Worm (Caenorhabditis elegans) whole organism, L2 larva: Measurements from ENCODE around the gene cfap-36.

ENCODE experiments used
- C34F6.9 ChIP-seq: fragments of 150-350 bp; optimal IDR thresholded peaks from 2 replicates; lab custom pipeline; 2014; ENCODE audit warnings: missing biosample characterization, missing genetic modification characterization
- F13H6.1 ChIP-seq: sonication (generic microtip); optimal IDR thresholded peaks from 2 replicates; lab custom pipeline; 2016; ENCODE audit warnings: missing genetic modification characterization, missing compliant biosample characterization
- R02D3.7 ChIP-seq: fragments of 150-350 bp; optimal IDR thresholded peaks from 2 replicates; lab custom pipeline; 2014; ENCODE audit warnings: missing biosample characterization, missing genetic modification characterization
- Y55F3AM.14 ChIP-seq: fragments of 200-800 bp; sonication (Bioruptor generic); optimal IDR thresholded peaks from 2 replicates; lab custom pipeline; 2018; ENCODE audit warnings: mild to moderate bottlenecking, missing genetic modification characterization, missing compliant biosample characterization
- ZK546.5 ChIP-seq: sonication (generic microtip); optimal IDR thresholded peaks from 2 replicates; lab custom pipeline; 2017; ENCODE audit warnings: missing biosample characterization, missing genetic modification characterization
- alr-1 ChIP-seq: fragments of 150-350 bp; optimal IDR thresholded peaks from 2 replicates; lab custom pipeline; 2014; ENCODE audit warnings: missing biosample characterization, missing genetic modification characterization
- aly-2 ChIP-seq: fragments of 150-350 bp; optimal IDR thresholded peaks from 2 replicates; lab custom pipeline; 2014; ENCODE audit warnings: missing biosample characterization, missing genetic modification characterization
- ama-1 ChIP-seq: fragments of 150-350 bp; optimal IDR thresholded peaks from 2 replicates; lab custom pipeline; 2018; ENCODE audit warnings: inconsistent platforms
- blmp-1 ChIP-seq: sonication (generic microtip); optimal IDR thresholded peaks from 2 replicates; lab custom pipeline; 2017; ENCODE audit warnings: missing genetic modification characterization, mild to moderate bottlenecking, missing compliant biosample characterization, antibody characterized with exemption, moderate library complexity; ENCODE audit not compliant: insufficient read depth
- ceh-16 ChIP-seq: fragments of 150-350 bp; optimal IDR thresholded peaks from 2 replicates; lab custom pipeline; 2014; ENCODE audit warnings: missing biosample characterization, missing genetic modification characterization
- ceh-82 ChIP-seq: fragments of 150-350 bp; optimal IDR thresholded peaks from 2 replicates; lab custom pipeline; 2014; ENCODE audit warnings: missing biosample characterization, missing genetic modification characterization
- crh-2 ChIP-seq: sonication (generic microtip); optimal IDR thresholded peaks from 2 replicates; lab custom pipeline; 2017; ENCODE audit warnings: missing biosample characterization, missing genetic modification characterization
- dmd-4 ChIP-seq: sonication (generic microtip); optimal IDR thresholded peaks from 2 replicates; lab custom pipeline; 2017; ENCODE audit warnings: missing biosample characterization, missing genetic modification characterization
- egl-27 ChIP-seq: sonication (generic microtip); optimal IDR thresholded peaks from 3 replicates; lab custom pipeline; 2017; ENCODE audit warnings: missing biosample characterization, missing genetic modification reagents, missing genetic modification characterization
- elt-1 ChIP-seq: fragments of 150-350 bp; optimal IDR thresholded peaks from 2 replicates; lab custom pipeline; 2014; ENCODE audit warnings: missing biosample characterization, missing genetic modification characterization
- elt-3 ChIP-seq: sonication (generic microtip); optimal IDR thresholded peaks from 2 replicates; lab custom pipeline; 2017; ENCODE audit warnings: missing biosample characterization, missing genetic modification characterization
- fos-1 ChIP-seq: fragments of 150-350 bp; optimal IDR thresholded peaks from 2 replicates; lab custom pipeline; 2014; ENCODE audit warnings: missing biosample characterization, missing genetic modification characterization
- gmeb-1 ChIP-seq: fragments of 150-350 bp; optimal IDR thresholded peaks from 2 replicates; lab custom pipeline; 2014; ENCODE audit warnings: missing biosample characterization, missing genetic modification characterization
- lin-11 ChIP-seq: fragments of 150-350 bp; sonication (generic microtip); optimal IDR thresholded peaks from 2 replicates; lab custom pipeline; 2014; ENCODE audit warnings: missing biosample characterization, missing genetic modification characterization, inconsistent platforms, mixed read lengths
- lin-13 ChIP-seq: fragments of 150-350 bp; optimal IDR thresholded peaks from 2 replicates; lab custom pipeline; 2014; ENCODE audit warnings: missing biosample characterization, missing genetic modification reagents, missing genetic modification characterization
- lin-39 ChIP-seq: fragments of 150-350 bp; optimal IDR thresholded peaks from 2 replicates; lab custom pipeline; 2014; ENCODE audit warnings: missing biosample characterization, missing genetic modification reagents, missing genetic modification characterization
- lsy-2 ChIP-seq, 2 experiments: fragments of 150-350 bp in 1 of 2; sonication (generic microtip) in 1 of 2; optimal IDR thresholded peaks; 2 replicates each; lab custom pipeline; 2014 to 2017; ENCODE audit warnings: missing biosample characterization in 2 of 2, missing genetic modification characterization in 2 of 2
- mab-5 ChIP-seq: fragments of 150-350 bp; optimal IDR thresholded peaks from 2 replicates; lab custom pipeline; 2014; ENCODE audit warnings: missing biosample characterization, missing genetic modification characterization
- mbf-1 ChIP-seq: sonication (generic microtip); optimal IDR thresholded peaks from 2 replicates; lab custom pipeline; 2017; ENCODE audit warnings: missing biosample characterization, missing genetic modification characterization
- mdl-1 ChIP-seq, 2 experiments: fragments of 150-350 bp in 1 of 2; sonication (generic microtip) in 1 of 2; optimal IDR thresholded peaks; 2 replicates each; lab custom pipeline; 2017; ENCODE audit warnings: missing biosample characterization in 2 of 2, missing genetic modification characterization in 2 of 2
- nhr-10 ChIP-seq: sonication (generic microtip); optimal IDR thresholded peaks from 2 replicates; lab custom pipeline; 2017; ENCODE audit warnings: missing biosample characterization, missing genetic modification characterization
- nhr-11 ChIP-seq: fragments of 150-350 bp; optimal IDR thresholded peaks from 2 replicates; lab custom pipeline; 2014; ENCODE audit warnings: missing biosample characterization, missing genetic modification characterization
- nhr-12 ChIP-seq: fragments of 150-350 bp; optimal IDR thresholded peaks from 2 replicates; lab custom pipeline; 2014; ENCODE audit warnings: missing biosample characterization, missing genetic modification characterization
- nhr-129 ChIP-seq: fragments of 150-350 bp; optimal IDR thresholded peaks from 2 replicates; lab custom pipeline; 2014; ENCODE audit warnings: missing biosample characterization, missing genetic modification characterization
- nhr-21 ChIP-seq: fragments of 150-350 bp; optimal IDR thresholded peaks from 2 replicates; lab custom pipeline; 2014; ENCODE audit warnings: missing biosample characterization, missing genetic modification characterization
- nhr-23 ChIP-seq: fragments of 150-350 bp; optimal IDR thresholded peaks from 2 replicates; lab custom pipeline; 2014; ENCODE audit warnings: missing biosample characterization, missing genetic modification reagents, missing genetic modification characterization
- nhr-237 ChIP-seq: fragments of 150-350 bp; optimal IDR thresholded peaks from 2 replicates; lab custom pipeline; 2014; ENCODE audit warnings: missing biosample characterization, missing genetic modification characterization
- nhr-25 ChIP-seq: fragments of 150-350 bp; sonication (generic microtip); optimal IDR thresholded peaks from 3 replicates; lab custom pipeline; 2014; ENCODE audit warnings: missing biosample characterization, missing genetic modification characterization
- nhr-6 ChIP-seq: fragments of 150-350 bp; optimal IDR thresholded peaks from 2 replicates; lab custom pipeline; 2014; ENCODE audit warnings: missing biosample characterization, missing genetic modification characterization
- nhr-77 ChIP-seq: fragments of 150-350 bp; optimal IDR thresholded peaks from 2 replicates; lab custom pipeline; 2014; ENCODE audit warnings: missing biosample characterization, missing genetic modification characterization
- peb-1 ChIP-seq: fragments of 150-350 bp; optimal IDR thresholded peaks from 2 replicates; lab custom pipeline; 2014; ENCODE audit warnings: missing biosample characterization, missing genetic modification characterization
- sem-4 ChIP-seq: fragments of 150-350 bp; optimal IDR thresholded peaks from 2 replicates; lab custom pipeline; 2014; ENCODE audit warnings: missing biosample characterization, missing genetic modification reagents, missing genetic modification characterization
- skn-1 ChIP-seq: sonication (generic microtip); optimal IDR thresholded peaks from 2 replicates; lab custom pipeline; 2017; ENCODE audit warnings: missing biosample characterization, missing genetic modification characterization
- sma-3 ChIP-seq: sonication (generic microtip); optimal IDR thresholded peaks from 2 replicates; lab custom pipeline; 2016; ENCODE audit warnings: missing genetic modification reagents, missing genetic modification characterization, missing compliant biosample characterization
- sma-9 ChIP-seq, 2 experiments: fragments of 150-350 bp in 1 of 2; sonication (generic microtip) in 1 of 2; optimal IDR thresholded peaks; 2 replicates each; lab custom pipeline; 2014 to 2016; ENCODE audit warnings: missing genetic modification characterization in 2 of 2, mild to moderate bottlenecking in 1 of 2, missing biosample characterization in 1 of 2, missing compliant biosample characterization in 1 of 2, missing genetic modification reagents in 1 of 2, moderate library complexity in 1 of 2
- snpc-4 ChIP-seq: fragments of 150-350 bp; optimal IDR thresholded peaks from 2 replicates; lab custom pipeline; 2014; ENCODE audit warnings: missing biosample characterization, missing genetic modification characterization
- unc-39 ChIP-seq: fragments of 150-350 bp; optimal IDR thresholded peaks from 2 replicates; lab custom pipeline; 2014; ENCODE audit warnings: missing biosample characterization, missing genetic modification characterization
- unc-55 ChIP-seq: fragments of 150-350 bp; sonication (generic microtip); optimal IDR thresholded peaks from 3 replicates; lab custom pipeline; 2014; ENCODE audit warnings: missing biosample characterization, missing genetic modification reagents, missing genetic modification characterization
- unc-62 ChIP-seq: fragments of 150-350 bp; optimal IDR thresholded peaks from 2 replicates; lab custom pipeline; 2014; ENCODE audit warnings: missing biosample characterization, missing genetic modification reagents, missing genetic modification characterization
- zag-1 ChIP-seq: fragments of 150-350 bp; optimal IDR thresholded peaks from 2 replicates; lab custom pipeline; 2014; ENCODE audit warnings: missing biosample characterization, missing genetic modification characterization
- ztf-1 ChIP-seq: fragments of 200-800 bp; sonication (Bioruptor generic); conservative IDR thresholded peaks from 2 replicates; pipeline ENCODE4 v1.3.6; 2022; ENCODE audit warnings: missing genetic modification characterization, missing compliant biosample characterization
- ztf-11 ChIP-seq: sonication (generic microtip); optimal IDR thresholded peaks from 2 replicates; lab custom pipeline; 2017; ENCODE audit warnings: missing biosample characterization, missing genetic modification characterization
- ztf-4 ChIP-seq: fragments of 150-350 bp; optimal IDR thresholded peaks from 2 replicates; lab custom pipeline; 2014; ENCODE audit warnings: missing biosample characterization, missing genetic modification characterization

The cfap-36 gene

ce11 chrV:189436-189835, 17.4 kb upstream of the cfap-36 start:
- TF ChIP-seq R02D3.7 (tag; lab: Kevin White, UChicago) (no peak), sem-4 (tag; lab: Kevin White, UChicago) (no peak), lsy-2 (tag; optimal IDR thresholded peaks at IDR 0.05; lab: Kevin White, UChicago) (no peak), unc-55 (GFP tag; lab: Kevin White, UChicago) (no peak), nhr-23 (no peak), zag-1 (tag; lab: Kevin White, UChicago) (no peak), dmd-4 (no peak), snpc-4 (tag; lab: Kevin White, UChicago) (no peak), Y55F3AM.14 (GFP tag; lab: Kevin White, UChicago) (no peak), unc-39 (tag; lab: Kevin White, UChicago) (no peak), lin-39 (tag; lab: Kevin White, UChicago) (no peak)

- no peak for TF ChIP-seq sma-3 (GFP tag; lab: Kevin White, UChicago)
- no peak for TF ChIP-seq sem-4 (tag; lab: Kevin White, UChicago)
- TF ChIP-seq snpc-4 (tag; lab: Kevin White, UChicago), result no peak
- no peak for TF ChIP-seq fos-1 (tag; lab: Kevin White, UChicago)
- TF ChIP-seq aly-2 (tag; lab: Kevin White, UChicago), result no peak
- TF ChIP-seq sma-9 (GFP tag; optimal IDR thresholded peaks at IDR 0.05; lab: Kevin White, UChicago), result no peak
- no peak for TF ChIP-seq sma-9 (tag; optimal IDR thresholded peaks at IDR 0.05; lab: Kevin White, UChicago)
- no peak for TF ChIP-seq nhr-77
- no peak for TF ChIP-seq zag-1 (tag; lab: Kevin White, UChicago)
- no peak for TF ChIP-seq lin-11 (tag; lab: Kevin White, UChicago)
- peak; percentile 33 for TF ChIP-seq gmeb-1 (tag; lab: Kevin White, UChicago)
- TF ChIP-seq mbf-1 (tag; lab: Kevin White, UChicago), result no peak
- no peak for TF ChIP-seq nhr-6 (tag; lab: Kevin White, UChicago)
- no peak for TF ChIP-seq egl-27 (tag; lab: Kevin White, UChicago)
- TF ChIP-seq lin-13 (GFP tag; lab: Kevin White, UChicago), result no peak
- TF ChIP-seq nhr-23, result no peak
- no peak for TF ChIP-seq dmd-4
- TF ChIP-seq ama-1 (lab: Kevin White, UChicago), result no peak
- no peak for TF ChIP-seq unc-39 (tag; lab: Kevin White, UChicago)
- no peak for TF ChIP-seq skn-1 (tag; lab: Kevin White, UChicago)
- TF ChIP-seq ceh-82, result no peak
- TF ChIP-seq R02D3.7 (tag; lab: Kevin White, UChicago), result no peak
- TF ChIP-seq ztf-4 (tag; lab: Kevin White, UChicago), result no peak
- TF ChIP-seq alr-1 (tag; lab: Kevin White, UChicago), result no peak
- no peak for TF ChIP-seq peb-1 (tag; lab: Kevin White, UChicago)
- TF ChIP-seq mab-5 (tag; lab: Kevin White, UChicago), result no peak
- TF ChIP-seq nhr-25, result no peak
- no peak for TF ChIP-seq unc-62
- TF ChIP-seq nhr-10 (tag; lab: Kevin White, UChicago), result no peak
- no peak for TF ChIP-seq ceh-16 (tag; lab: Kevin White, UChicago)
- TF ChIP-seq nhr-21 (tag; lab: Kevin White, UChicago), result no peak
- TF ChIP-seq mdl-1 (tag; optimal IDR thresholded peaks at IDR 0.05; lab: Kevin White, UChicago), result peak in 1 of 2 experiments; percentile 11
- TF ChIP-seq elt-1 (tag; lab: Kevin White, UChicago), result no peak
- TF ChIP-seq C34F6.9 (tag; lab: Kevin White, UChicago), result peak; percentile 75
- no peak for TF ChIP-seq nhr-11
- no peak for TF ChIP-seq ztf-11 (tag; lab: Kevin White, UChicago)
- no peak for TF ChIP-seq nhr-237
- no peak for TF ChIP-seq nhr-12 (tag; lab: Kevin White, UChicago)
- TF ChIP-seq unc-55 (GFP tag; lab: Kevin White, UChicago), result peak; percentile 64
- no peak for TF ChIP-seq F13H6.1
- TF ChIP-seq nhr-129 (tag; lab: Kevin White, UChicago), result peak; percentile 30
- TF ChIP-seq lin-39 (tag; lab: Kevin White, UChicago), result no peak
- no peak for TF ChIP-seq blmp-1 (tag; lab: Kevin White, UChicago)
- no peak for TF ChIP-seq crh-2 (tag; lab: Kevin White, UChicago)
- no peak for TF ChIP-seq elt-3 (tag; lab: Kevin White, UChicago)
- peak in 1 of 2 experiments; percentile 44 for TF ChIP-seq lsy-2 (tag; optimal IDR thresholded peaks at IDR 0.05; lab: Kevin White, UChicago)
- TF ChIP-seq ztf-1, result no peak
- TF ChIP-seq Y55F3AM.14 (GFP tag; lab: Kevin White, UChicago), result no peak
- no peak for TF ChIP-seq ZK546.5
- TF ChIP-seq, all 48 proteins: peak for 6
These were observed 13.7 kb upstream of the cfap-36 start, which contains the start of gene arid-1 for ce11 chrV:185694-186217. TSS of gene arid-1 (plus strand) at chrV:186167.
